Fruit fly (Drosophila melanogaster): ENCODE results near the gene CG8031.

Gene CG8031

dm6 chr3R:13018284-13018900 is 7.3 kb upstream of the CG8031 start:
- TF ChIP-seq CG31441 (GFP tag; IDR thresholded peaks at IDR 0.05) (no peak), Hey (tag; optimal IDR thresholded peaks at IDR 0.05) (peak; percentile 4), hkb (optimal IDR thresholded peaks at IDR 0.05) (no peak), hkb (GFP tag; IDR thresholded peaks at IDR 0.05) (0 out of 2 replicates have a peak, but pooled peaks have one; percentile 24), Med (GFP tag) (peak; percentile 11), mirr (GFP tag; optimal IDR thresholded peaks at IDR 0.05) (peak; percentile 86), Hand (GFP tag; optimal IDR thresholded peaks at IDR 0.05) (peak; percentile 1), sug (tag; optimal IDR thresholded peaks at IDR 0.05) (peak; percentile 94), CG15514 (GFP tag; optimal IDR thresholded peaks at IDR 0.05) (no peak), grn (GFP tag; optimal IDR thresholded peaks at IDR 0.05) (peak; percentile 78), CG5953 (GFP tag; IDR thresholded peaks at IDR 0.05) (no peak), rib (GFP tag; IDR thresholded peaks at IDR 0.05) (0 out of 2 replicates have a peak, but pooled peaks have one; percentile 10), GATAe (GFP tag; conservative IDR thresholded peaks at IDR 0.05) (peak; percentile 77), CG6175 (GFP tag; IDR thresholded peaks at IDR 0.05) (peak; percentile 67; the same call in 2 of the 3 replicates), Oaz (GFP tag; IDR thresholded peaks at IDR 0.05) (no peak), exex (tag; optimal IDR thresholded peaks at IDR 0.05) (peak; percentile 90), chinmo (GFP tag; IDR thresholded peaks at IDR 0.05; ENCODE audit: partially characterized antibody) (peak; percentile 60; the same call in 1 of the 4 replicates), CG6254 (GFP tag; optimal IDR thresholded peaks at IDR 0.05) (peak; percentile 42), pita (GFP tag; optimal IDR thresholded peaks at IDR 0.05) (no peak), pros (GFP tag; optimal IDR thresholded peaks at IDR 0.05) (peak; percentile 40), HmgZ (tag; optimal IDR thresholded peaks at IDR 0.05) (peak; percentile 28), az2 (GFP tag; optimal IDR thresholded peaks at IDR 0.05) (no peak), Dbx (GFP tag; IDR thresholded peaks at IDR 0.05) (0 out of 3 replicates have a peak, but pooled peaks have one; percentile 43), chm (GFP tag; IDR thresholded peaks at IDR 0.05) (no peak), pnt (GFP tag; optimal IDR thresholded peaks at IDR 0.05) (no peak), danr (GFP tag; IDR thresholded peaks at IDR 0.05) (no peak), slbo (GFP tag; IDR thresholded peaks at IDR 0.05) (0 out of 2 replicates have a peak, but pooled peaks have one; percentile 12), CG13296 (GFP tag; optimal IDR thresholded peaks at IDR 0.05) (no peak), CG34376 (GFP tag; optimal IDR thresholded peaks at IDR 0.05) (peak; percentile 66), Pdp1 (GFP tag; optimal IDR thresholded peaks at IDR 0.05) (peak in 1 of 2 experiments; percentile 74), CG32532 (GFP tag; IDR thresholded peaks at IDR 0.05) (0 out of 2 replicates have a peak, but pooled peaks have one; percentile 8), CG10543 (GFP tag; optimal IDR thresholded peaks at IDR 0.05) (peak; percentile 69), run (tag; optimal IDR thresholded peaks at IDR 0.05) (peak; percentile 55), CG7271 (tag; optimal IDR thresholded peaks at IDR 0.05) (no peak), gro (GFP tag; optimal IDR thresholded peaks at IDR 0.05) (peak; percentile 1), crol (GFP tag; IDR thresholded peaks at IDR 0.05) (peak; percentile 21; the same call in 1 of the 2 replicates), CG15479 (GFP tag; optimal IDR thresholded peaks at IDR 0.05) (peak; percentile 35), sqz (GFP tag; optimal IDR thresholded peaks at IDR 0.05) (no peak), pfk (GFP tag; optimal IDR thresholded peaks at IDR 0.05) (peak; percentile 1), ash1 (GFP tag; optimal IDR thresholded peaks at IDR 0.05) (no peak), CG7987 (GFP tag; optimal IDR thresholded peaks at IDR 0.05) (peak; percentile 20), ftz-f1 (GFP tag; optimal IDR thresholded peaks at IDR 0.05) (peak; percentile 7)
